Worm (Caenorhabditis elegans): ENCODE data around the gene C50E3.6.

The C50E3.6 gene

ce11 chrV:7622011-7622465 is 31.7 kb upstream of the C50E3.6 start, which contains the start of gene C50E3.12:
Gene C50E3.12 (minus strand): TSS chrV:7622061.
- TF ChIP-seq sox-4 (tag; optimal IDR thresholded peaks at IDR 0.05) (no peak), dmd-4 (tag; optimal IDR thresholded peaks at IDR 0.05; ENCODE audit: borderline replicate concordance) (no peak), ttx-3 (tag; optimal IDR thresholded peaks at IDR 0.05) (no peak), syd-9 (tag; optimal IDR thresholded peaks at IDR 0.05) (no peak), madf-2 (tag; optimal IDR thresholded peaks at IDR 0.05) (no peak), F13H6.1 (tag; optimal IDR thresholded peaks at IDR 0.05) (no peak), unc-55 (GFP tag; optimal IDR thresholded peaks at IDR 0.05) (no peak), ceh-30 (tag; optimal IDR thresholded peaks at IDR 0.05) (no peak), ceh-19 (GFP tag; optimal IDR thresholded peaks at IDR 0.05) (no peak), unc-86 (tag; optimal IDR thresholded peaks at IDR 0.05) (no peak), ceh-45 (GFP tag; IDR thresholded peaks at IDR 0.05) (no peak), sox-2 (GFP tag; IDR thresholded peaks at IDR 0.05) (no peak), sdc-2 (tag; optimal IDR thresholded peaks at IDR 0.05) (no peak), pag-3 (tag; optimal IDR thresholded peaks at IDR 0.05; ENCODE audit: borderline replicate concordance) (no peak)

DNA sequence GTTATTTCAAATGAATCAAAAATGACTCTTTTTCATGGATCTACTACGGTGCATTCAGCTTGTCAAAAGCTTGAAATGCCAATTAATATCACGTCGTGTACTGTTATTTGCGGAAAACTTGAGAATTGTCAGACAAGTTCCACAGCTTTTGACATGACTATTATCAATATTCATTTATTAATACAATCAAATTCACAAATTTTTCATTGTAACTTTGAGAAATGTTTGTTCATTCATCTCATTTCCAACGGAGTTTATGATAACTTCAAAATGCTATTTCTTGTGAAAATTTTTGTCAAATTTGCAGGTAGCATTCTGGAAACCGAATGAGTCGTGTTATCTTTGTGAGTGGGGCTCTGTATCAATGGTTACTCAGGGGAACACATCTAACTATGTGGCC is 27.8 kb upstream of the C50E3.6 start, which contains the start of gene C50E3.15:
Gene C50E3.15 (plus strand): TSS at position 301 of the 400 bp plus-strand sequence.
- TF ChIP-seq ceh-31 (tag; optimal IDR thresholded peaks at IDR 0.05) (no peak), ttx-3 (tag; optimal IDR thresholded peaks at IDR 0.05) (no peak)

DNA sequence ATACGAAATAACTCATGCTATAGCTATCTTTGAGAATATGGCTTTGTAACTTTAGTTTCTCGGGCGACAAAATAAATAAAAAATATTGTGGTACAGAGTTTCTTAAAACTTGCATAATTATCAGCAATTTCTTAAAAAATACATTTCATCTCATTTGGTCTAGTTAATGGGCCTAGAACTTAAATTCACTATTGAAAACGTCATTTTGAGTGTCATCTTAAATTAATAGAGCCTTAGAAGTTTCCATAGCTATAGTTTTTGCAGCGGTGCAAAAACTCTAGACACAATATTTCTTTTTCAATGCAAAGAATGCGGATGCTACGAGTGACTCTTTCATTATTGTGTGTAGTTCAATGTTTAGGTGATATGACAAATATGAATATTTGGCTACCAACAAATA is 21.7 kb upstream of the C50E3.6 start, which contains the start of gene clec-215:
Gene clec-215 (plus strand): TSS at position 301 of the 400 bp plus-strand sequence.
- no peak for TF ChIP-seq ceh-19 (GFP tag; optimal IDR thresholded peaks at IDR 0.05)
- no peak for TF ChIP-seq pqm-1 (tag; optimal IDR thresholded peaks at IDR 0.05)
- no peak for TF ChIP-seq ceh-18 (tag; optimal IDR thresholded peaks at IDR 0.05)
- no peak for TF ChIP-seq ttx-3 (tag; optimal IDR thresholded peaks at IDR 0.05)
- no peak for TF ChIP-seq rnt-1 (tag; optimal IDR thresholded peaks at IDR 0.05)

- TF ChIP-seq sox-4 (tag; optimal IDR thresholded peaks at IDR 0.05) (no peak), ceh-9 (tag; optimal IDR thresholded peaks at IDR 0.05) (no peak), fkh-10 (GFP tag; optimal IDR thresholded peaks at IDR 0.05) (no peak), hlh-8 (tag; optimal IDR thresholded peaks at IDR 0.05) (no peak), sdc-2 (tag; optimal IDR thresholded peaks at IDR 0.05) (no peak), C08G9.2 (tag; optimal IDR thresholded peaks at IDR 0.05) (no peak), K02D7.2 (tag; optimal IDR thresholded peaks at IDR 0.05) (no peak), ahr-1 (tag; optimal IDR thresholded peaks at IDR 0.05) (no peak), elt-4 (tag; optimal IDR thresholded peaks at IDR 0.05) (no peak), sox-2 (GFP tag; IDR thresholded peaks at IDR 0.05) (no peak), hlh-30 (tag; optimal IDR thresholded peaks at IDR 0.05; ENCODE audit: insufficient read depth) (no peak), nhr-11 (tag; optimal IDR thresholded peaks at IDR 0.05) (no peak), ref-2 (tag; optimal IDR thresholded peaks at IDR 0.05) (no peak), ztf-16 (tag; optimal IDR thresholded peaks at IDR 0.05) (no peak), K09A11.1 (tag; optimal IDR thresholded peaks at IDR 0.05; ENCODE audit: insufficient read depth) (no peak)
Observed at ce11 chrV:7609698-7610420, 19.5 kb upstream of the C50E3.6 start, which contains the start of the genes folt-3 and clec-214. Gene folt-3 (minus strand): TSS chrV:7609748. Gene clec-214 (plus strand): TSS chrV:7610370.

- TF ChIP-seq ceh-48 (tag; optimal IDR thresholded peaks at IDR 0.05) (no peak), hlh-13 (GFP tag; optimal IDR thresholded peaks at IDR 0.05) (no peak), K09A11.1 (tag; optimal IDR thresholded peaks at IDR 0.05; ENCODE audit: insufficient read depth) (no peak), hlh-6 (tag; optimal IDR thresholded peaks at IDR 0.05) (no peak), pha-4 (tag; optimal IDR thresholded peaks at IDR 0.05) (no peak), hlh-8 (tag; optimal IDR thresholded peaks at IDR 0.05) (no peak), lin-11 (tag; optimal IDR thresholded peaks at IDR 0.05) (no peak), nfya-1 (tag; optimal IDR thresholded peaks at IDR 0.05) (no peak), ahr-1 (tag; optimal IDR thresholded peaks at IDR 0.05) (no peak), ceh-2 (tag; optimal IDR thresholded peaks at IDR 0.05) (no peak)
Observed at ce11 chrV:7604858-7605257, 14.5 kb upstream of the C50E3.6 start, which contains the start of gene clec-213. Gene clec-213 (plus strand): TSS chrV:7605158.

All from whole organism, late embryonic.